Worm (Caenorhabditis elegans): ENCODE measurements around the gene mig-6.

mig-6 gene

DNA sequence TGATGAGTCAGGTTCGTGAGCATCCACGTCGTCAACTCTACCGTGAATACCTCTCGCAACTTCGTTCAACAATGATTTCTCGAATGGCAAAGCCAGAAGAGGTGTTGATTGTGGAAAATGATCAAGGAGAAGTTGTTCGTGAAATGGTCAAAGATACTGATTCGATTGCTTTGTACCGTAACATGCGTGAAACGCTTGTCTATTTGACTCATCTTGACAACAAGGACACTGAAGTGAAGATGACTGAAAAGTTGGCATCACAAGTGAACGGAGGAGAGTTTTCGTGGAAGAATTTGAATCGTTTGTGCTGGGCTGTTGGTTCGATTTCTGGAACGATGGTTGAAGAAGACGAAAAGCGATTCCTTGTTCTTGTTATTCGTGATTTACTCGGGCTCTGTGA lies 20.4 kb upstream of the mig-6 start:
- TF ChIP-seq nhr-20 (tag; optimal IDR thresholded peaks at IDR 0.05) (no peak), egl-13 (tag; optimal IDR thresholded peaks at IDR 0.05) (no peak), nhr-76 (tag; optimal IDR thresholded peaks at IDR 0.05) (no peak), vab-15 (tag; optimal IDR thresholded peaks at IDR 0.05) (no peak), nhr-90 (tag; optimal IDR thresholded peaks at IDR 0.05; ENCODE audit: poor library complexity) (no peak), unc-98 (GFP tag; IDR thresholded peaks at IDR 0.05) (no peak), irx-1 (tag; optimal IDR thresholded peaks at IDR 0.05) (no peak), alr-1 (tag; optimal IDR thresholded peaks at IDR 0.05; ENCODE audit: borderline replicate concordance) (no peak), efl-3 (GFP tag; optimal IDR thresholded peaks at IDR 0.05) (no peak), ztf-11 (tag; optimal IDR thresholded peaks at IDR 0.05) (no peak), ceh-82 (tag; optimal IDR thresholded peaks at IDR 0.05) (no peak), lsy-2 (tag; optimal IDR thresholded peaks at IDR 0.05) (no peak), pqm-1 (tag; optimal IDR thresholded peaks at IDR 0.05) (no peak)

DNA sequence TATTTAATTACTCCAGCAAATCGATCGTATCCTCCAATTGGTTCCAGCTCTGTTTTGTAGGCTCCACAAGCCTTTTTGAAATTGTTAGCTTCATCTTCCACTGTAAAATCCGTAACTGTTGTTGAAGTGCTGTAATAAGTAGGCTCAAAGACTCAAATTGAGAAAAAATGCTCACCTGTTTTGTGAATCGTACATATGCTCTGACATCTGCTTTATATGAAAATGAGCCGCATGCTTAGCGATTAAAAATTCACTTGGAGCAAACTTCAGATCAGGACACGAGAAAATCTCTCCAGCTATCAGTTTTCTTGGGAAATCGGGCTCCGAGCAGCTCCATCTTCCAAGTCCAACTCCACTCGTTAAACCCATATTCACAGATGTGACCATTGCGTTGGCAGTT lies 18.6 kb upstream of the mig-6 start:
- TF ChIP-seq sptf-1 (tag; optimal IDR thresholded peaks at IDR 0.05) (no peak), efl-1 (optimal IDR thresholded peaks at IDR 0.05) (no peak), efl-1 (GFP tag; optimal IDR thresholded peaks at IDR 0.05 in 1 of 2) (peak in 1 of 2 experiments; percentile 59), elt-3 (tag; optimal IDR thresholded peaks at IDR 0.05) (no peak), unc-62 (GFP tag; optimal IDR thresholded peaks at IDR 0.05) (no peak), mep-1 (tag; optimal IDR thresholded peaks at IDR 0.05) (no peak), nhr-85 (tag) (no peak), Y116A8C.19 (tag; optimal IDR thresholded peaks at IDR 0.05; ENCODE audit: borderline replicate concordance) (no peak), nhr-84 (tag; optimal IDR thresholded peaks at IDR 0.05) (no peak)

DNA sequence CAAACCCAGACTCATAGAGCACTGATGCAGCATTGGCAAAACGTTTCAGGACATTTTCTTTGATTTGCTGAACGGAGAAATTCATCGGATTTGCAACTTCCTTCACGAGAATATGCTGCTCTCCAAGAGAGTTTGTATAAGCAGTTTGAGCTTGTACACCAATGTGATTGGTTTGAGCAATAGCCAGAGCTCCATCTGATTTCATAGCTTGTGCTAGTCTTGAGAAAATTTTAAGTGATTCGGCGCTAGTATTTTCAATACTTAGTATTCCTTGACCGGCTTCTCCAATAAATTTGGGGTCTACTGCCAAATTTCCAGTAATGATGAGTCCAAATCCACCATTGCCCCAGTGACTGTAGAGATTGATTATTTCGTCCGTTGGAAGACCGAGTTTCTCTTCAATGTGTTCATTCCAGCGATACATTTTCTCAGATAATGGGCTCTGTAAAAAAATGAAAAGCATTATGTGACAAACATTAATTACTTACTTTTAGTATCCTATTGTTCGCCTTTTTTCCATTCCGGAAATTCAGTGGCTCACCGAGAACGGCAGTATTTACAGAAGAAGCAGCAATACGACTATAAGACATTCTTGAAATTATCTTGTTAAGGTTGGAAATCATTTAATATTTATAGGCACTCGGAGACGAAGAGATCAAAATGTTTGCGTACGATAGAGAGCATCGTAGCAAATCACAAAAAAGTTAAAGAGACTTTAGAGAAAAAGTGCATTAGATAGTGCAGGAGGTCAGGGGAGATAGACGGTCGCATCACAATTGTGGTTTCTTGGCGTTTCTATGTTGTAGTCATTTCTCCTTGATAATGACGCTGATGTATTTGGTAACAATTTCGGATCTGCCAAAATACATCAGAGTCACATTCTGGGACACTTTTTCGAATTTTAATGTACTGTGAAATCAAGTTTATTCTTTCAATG lies 17.4 kb upstream of the mig-6 start, which contains the start of gene ZK742.3:
Gene ZK742.3, minus strand, starts transcription at position 593 of the 937 bp plus-strand sequence.
- TF ChIP-seq lin-35 (GFP tag; optimal IDR thresholded peaks at IDR 0.05), result peak in 1 of 2 experiments; percentile 36
- no peak for TF ChIP-seq ceh-82 (tag; optimal IDR thresholded peaks at IDR 0.05)
- TF ChIP-seq snu-23 (GFP tag; optimal IDR thresholded peaks at IDR 0.05), result peak; percentile 19
- TF ChIP-seq lin-14 (GFP tag; optimal IDR thresholded peaks at IDR 0.05), result peak; percentile 28
- peak; percentile 22 for TF ChIP-seq nhr-20 (tag; optimal IDR thresholded peaks at IDR 0.05)
- no peak for TF ChIP-seq efl-1 (optimal IDR thresholded peaks at IDR 0.05)
- peak in 1 of 2 experiments; percentile 78 for TF ChIP-seq efl-1 (GFP tag; optimal IDR thresholded peaks at IDR 0.05 in 1 of 2)
- no peak for TF ChIP-seq ztf-11 (tag; optimal IDR thresholded peaks at IDR 0.05)
- TF ChIP-seq nhr-71 (tag; optimal IDR thresholded peaks at IDR 0.05), result peak; percentile 7
- peak; percentile 15 for TF ChIP-seq nhr-90 (tag; optimal IDR thresholded peaks at IDR 0.05; ENCODE audit: poor library complexity)

DNA sequence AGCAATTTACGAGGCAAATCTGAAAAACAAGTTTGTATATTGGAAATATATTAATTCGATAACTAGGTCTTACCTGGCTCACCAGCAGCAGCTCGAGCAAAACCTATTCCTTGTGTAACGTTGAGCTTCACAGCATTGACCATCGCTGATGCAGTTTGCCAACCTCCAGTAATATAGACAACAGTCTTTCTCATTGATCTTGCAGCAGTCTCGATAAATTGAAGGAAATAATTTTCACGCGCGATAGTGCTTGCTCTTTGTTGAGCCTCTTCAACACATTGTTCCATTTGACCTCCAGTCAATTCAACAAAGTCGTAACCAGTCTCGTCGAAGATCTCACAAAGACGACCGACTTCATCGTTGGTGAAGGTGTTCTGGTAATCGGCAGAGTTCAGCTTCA lies 16.4 kb upstream of the mig-6 start:
- no peak for TF ChIP-seq nhr-76 (tag; optimal IDR thresholded peaks at IDR 0.05)
- no peak for TF ChIP-seq ets-5 (GFP tag; IDR thresholded peaks at IDR 0.05)
- TF ChIP-seq ztf-4 (tag; optimal IDR thresholded peaks at IDR 0.05), result no peak
- TF ChIP-seq nhr-90 (tag; optimal IDR thresholded peaks at IDR 0.05; ENCODE audit: poor library complexity), result no peak
- no peak for TF ChIP-seq sox-4 (tag; optimal IDR thresholded peaks at IDR 0.05)
- no peak for TF ChIP-seq egl-27 (tag; optimal IDR thresholded peaks at IDR 0.05)
- TF ChIP-seq unc-98 (GFP tag; IDR thresholded peaks at IDR 0.05), result no peak
- no peak for TF ChIP-seq dsc-1 (tag; optimal IDR thresholded peaks at IDR 0.05)
- TF ChIP-seq pqm-1 (tag; optimal IDR thresholded peaks at IDR 0.05), result no peak
- TF ChIP-seq mep-1 (tag; optimal IDR thresholded peaks at IDR 0.05), result no peak
- no peak for TF ChIP-seq mdl-1 (tag; optimal IDR thresholded peaks at IDR 0.05)
- TF ChIP-seq ceh-8 (GFP tag; optimal IDR thresholded peaks at IDR 0.05), result no peak
- TF ChIP-seq fkh-8 (tag; optimal IDR thresholded peaks at IDR 0.05), result no peak
- TF ChIP-seq alr-1 (tag; optimal IDR thresholded peaks at IDR 0.05; ENCODE audit: borderline replicate concordance), result no peak
- TF ChIP-seq zag-1 (tag; optimal IDR thresholded peaks at IDR 0.05), result no peak
- TF ChIP-seq ama-1 (optimal IDR thresholded peaks at IDR 0.05), result no peak
- no peak for TF ChIP-seq elt-2 (tag; optimal IDR thresholded peaks at IDR 0.05)
- no peak for TF ChIP-seq ceh-82 (tag; optimal IDR thresholded peaks at IDR 0.05)
- no peak for TF ChIP-seq grh-1 (GFP tag; IDR thresholded peaks at IDR 0.05)
